Worm (Caenorhabditis elegans): Measurements from ENCODE around the gene K03H1.9.

The K03H1.9 gene

ce11 chrIII:9963447-9963846 is 22.2 kb upstream of the K03H1.9 start:
- TF ChIP-seq B0035.1 (tag; optimal IDR thresholded peaks at IDR 0.05) (no peak), him-1 (tag; optimal IDR thresholded peaks at IDR 0.05) (no peak), atf-7 (tag; optimal IDR thresholded peaks at IDR 0.05) (peak; percentile 73), nfyb-1 (GFP tag; IDR thresholded peaks at IDR 0.05) (0 out of 2 replicates have a peak, but pooled peaks have one; percentile 14)

ce11 chrIII:9956665-9957401 is 15.5 kb upstream of the K03H1.9 start, which contains the start of gene alx-1:
Gene alx-1, plus strand, starts transcription at chrIII:9957351.
- TF ChIP-seq egl-18 (GFP tag; IDR thresholded peaks at IDR 0.05) (no peak), ets-4 (GFP tag; optimal IDR thresholded peaks at IDR 0.05) (no peak), nhr-80 (tag; optimal IDR thresholded peaks at IDR 0.05) (peak; percentile 54), unc-62 (GFP tag; optimal IDR thresholded peaks at IDR 0.05) (peak; percentile 6), snpc-4 (GFP tag; optimal IDR thresholded peaks at IDR 0.05) (no peak), snpc-4 (tag; optimal IDR thresholded peaks at IDR 0.05) (peak in 1 of 4 experiments; percentile 9), lsy-27 (tag; optimal IDR thresholded peaks at IDR 0.05; ENCODE audit: borderline replicate concordance, insufficient read depth) (no peak), attf-5 (GFP tag; optimal IDR thresholded peaks at IDR 0.05) (peak; percentile 84), ccch-3 (GFP tag; optimal IDR thresholded peaks at IDR 0.05) (no peak), ceh-100 (GFP tag; IDR thresholded peaks at IDR 0.05) (no peak), cebp-1 (GFP tag; IDR thresholded peaks at IDR 0.05) (peak; percentile 97), cebp-1 (tag; optimal IDR thresholded peaks at IDR 0.05) (peak; percentile 99), mel-28 (tag; optimal IDR thresholded peaks at IDR 0.05; ENCODE audit: borderline replicate concordance) (no peak)

ce11 chrIII:9956123-9956522 is 14.8 kb upstream of the K03H1.9 start, which contains the start of gene mog-1:
Gene mog-1, minus strand, starts transcription at chrIII:9956215.
- TF ChIP-seq madf-3 (GFP tag; IDR thresholded peaks at IDR 0.05) = no peak
- TF ChIP-seq hmg-1.2 (GFP tag; IDR thresholded peaks at IDR 0.05) = peak; percentile 63; the same call in 1 of the 2 replicates

ce11 chrIII:9951864-9952263 is 10.6 kb upstream of the K03H1.9 start, which contains the start of gene K03H1.11:
Gene K03H1.11, minus strand, starts transcription at chrIII:9951964.
- TF ChIP-seq lin-26 (GFP tag; IDR thresholded peaks at IDR 0.05) = no peak
- no peak for TF ChIP-seq pha-4 (tag; optimal IDR thresholded peaks at IDR 0.05)
- TF ChIP-seq hrde-1 (tag; optimal IDR thresholded peaks at IDR 0.05; ENCODE audit: borderline replicate concordance) = no peak
- no peak for TF ChIP-seq lsy-27 (tag; optimal IDR thresholded peaks at IDR 0.05; ENCODE audit: borderline replicate concordance, insufficient read depth)
- no peak for TF ChIP-seq fkh-3 (tag; optimal IDR thresholded peaks at IDR 0.05)
- TF ChIP-seq ets-4 (GFP tag; optimal IDR thresholded peaks at IDR 0.05) = no peak
- TF ChIP-seq hlh-26 (GFP tag; conservative IDR thresholded peaks at IDR 0.05) = no peak
- no peak for TF ChIP-seq aptf-2 (GFP tag; conservative IDR thresholded peaks at IDR 0.05)
- no peak for TF ChIP-seq D2030.7 (GFP tag; IDR thresholded peaks at IDR 0.05)
- TF ChIP-seq nhr-120 (GFP tag; IDR thresholded peaks at IDR 0.05) = no peak

ce11 chrIII:9950244-9950643 is 9.0 kb upstream of the K03H1.9 start, which contains the start of gene K03H1.13:
Gene K03H1.13, minus strand, starts transcription at chrIII:9950344.
- TF ChIP-seq lin-40 (tag; optimal IDR thresholded peaks at IDR 0.05) (no peak), hmg-1.2 (GFP tag; IDR thresholded peaks at IDR 0.05) (peak; percentile 24; the same call in 1 of the 2 replicates), dox-1 (GFP tag; IDR thresholded peaks at IDR 0.05) (no peak), T07F8.4 (tag; optimal IDR thresholded peaks at IDR 0.05) (no peak), ztf-22 (GFP tag; optimal IDR thresholded peaks at IDR 0.05) (no peak), ztf-6 (GFP tag; IDR thresholded peaks at IDR 0.05) (no peak)

Measured in whole organism, young adult.